Fruit fly (Drosophila melanogaster): ENCODE measurements around the gene CG10657.
A peak's percentile ranks its signal among the peaks of the same experiment; 100 is the strongest.

The CG10657 gene

dm6 chr3L:12453529-12453928 lies 43.5 kb downstream of the CG10657 start (continued):
- TF ChIP-seq CG15696 (tag; optimal IDR thresholded peaks at IDR 0.05) = peak; percentile 73
- no peak for TF ChIP-seq CG5953 (GFP tag; IDR thresholded peaks at IDR 0.05)
- no peak for TF ChIP-seq az2 (GFP tag; optimal IDR thresholded peaks at IDR 0.05)
- no peak for TF ChIP-seq CG15269 (tag; optimal IDR thresholded peaks at IDR 0.05)
- TF ChIP-seq pzg (GFP tag; optimal IDR thresholded peaks at IDR 0.05) = no peak
- no peak for TF ChIP-seq stc (GFP tag; IDR thresholded peaks at IDR 0.05)
- no peak for TF ChIP-seq salm (tag; optimal IDR thresholded peaks at IDR 0.05)
- TF ChIP-seq cato (GFP tag; optimal IDR thresholded peaks at IDR 0.05; ENCODE audit: borderline replicate concordance) = no peak
- TF ChIP-seq row (GFP tag; IDR thresholded peaks at IDR 0.05) = 0 out of 3 replicates have a peak, but pooled peaks have one; percentile 17
- no peak for TF ChIP-seq CG1529 (GFP tag; optimal IDR thresholded peaks at IDR 0.05)
- peak; percentile 34; the same call in 1 of the 2 replicates for TF ChIP-seq CG4404 (GFP tag; IDR thresholded peaks at IDR 0.05)
- TF ChIP-seq sqz (GFP tag; optimal IDR thresholded peaks at IDR 0.05) = no peak
- no peak for TF ChIP-seq CG2202 (tag; optimal IDR thresholded peaks at IDR 0.05)
- no peak for TF ChIP-seq ranshi (GFP tag; IDR thresholded peaks at IDR 0.05)
- no peak for TF ChIP-seq run (tag; optimal IDR thresholded peaks at IDR 0.05)
- TF ChIP-seq phol (tag; optimal IDR thresholded peaks at IDR 0.05) = peak; percentile 9
- no peak for TF ChIP-seq CG3726 (GFP tag; IDR thresholded peaks at IDR 0.05)
- TF ChIP-seq CG10267 (tag; optimal IDR thresholded peaks at IDR 0.05) = peak; percentile 16
- no peak for TF ChIP-seq prd (optimal IDR thresholded peaks at IDR 0.05)
- peak; percentile 37; the same call in 2 of the 3 replicates for TF ChIP-seq prd (GFP tag; IDR thresholded peaks at IDR 0.05)
- no peak for TF ChIP-seq CG12391 (tag; optimal IDR thresholded peaks at IDR 0.05)
- no peak for TF ChIP-seq dan (GFP tag; IDR thresholded peaks at IDR 0.05)
- TF ChIP-seq Mad (GFP tag; optimal IDR thresholded peaks at IDR 0.05) = no peak
- TF ChIP-seq dati (GFP tag; IDR thresholded peaks at IDR 0.05) = no peak
- peak; percentile 11 for TF ChIP-seq CG33557 (GFP tag; optimal IDR thresholded peaks at IDR 0.05)
- TF ChIP-seq ATbp (GFP tag; optimal IDR thresholded peaks at IDR 0.05) = no peak
- no peak for TF ChIP-seq zfh1 (GFP tag; IDR thresholded peaks at IDR 0.05)
- TF ChIP-seq bsh (GFP tag; optimal IDR thresholded peaks at IDR 0.05) = no peak
- TF ChIP-seq CG18011 (GFP tag; optimal IDR thresholded peaks at IDR 0.05) = no peak
- peak; percentile 84 for TF ChIP-seq zf30C (GFP tag; optimal IDR thresholded peaks at IDR 0.05)
- no peak for TF ChIP-seq grn (GFP tag; optimal IDR thresholded peaks at IDR 0.05)
- TF ChIP-seq sob (GFP tag; IDR thresholded peaks at IDR 0.05) = no peak
- TF ChIP-seq HHEX (GFP tag; optimal IDR thresholded peaks at IDR 0.05) = no peak
- peak; percentile 52 for TF ChIP-seq CG2712 (tag; optimal IDR thresholded peaks at IDR 0.05)
- no peak for TF ChIP-seq twi (tag; optimal IDR thresholded peaks at IDR 0.05)
- TF ChIP-seq ttk (GFP tag; IDR thresholded peaks at IDR 0.05) = no peak
- TF ChIP-seq Mes4 (GFP tag; optimal IDR thresholded peaks at IDR 0.05) = no peak
- TF ChIP-seq CG9876 (GFP tag; optimal IDR thresholded peaks at IDR 0.05) = no peak
- peak; percentile 16; the same call in 1 of the 2 replicates for TF ChIP-seq Xrp1 (GFP tag; IDR thresholded peaks at IDR 0.05)
- peak; percentile 74 for TF ChIP-seq sens (GFP tag)
- TF ChIP-seq nau (GFP tag; optimal IDR thresholded peaks at IDR 0.05) = no peak
- no peak for TF ChIP-seq Sry-δ (GFP tag; optimal IDR thresholded peaks at IDR 0.05)
- TF ChIP-seq hkb (optimal IDR thresholded peaks at IDR 0.05) = no peak
- no peak for TF ChIP-seq hkb (GFP tag; IDR thresholded peaks at IDR 0.05)
- peak; percentile 9 for TF ChIP-seq zen (tag; optimal IDR thresholded peaks at IDR 0.05)
- TF ChIP-seq lola (GFP tag; optimal IDR thresholded peaks at IDR 0.05) = peak in 1 of 3 experiments; percentile 51
- no peak for TF ChIP-seq abd-A (tag; optimal IDR thresholded peaks at IDR 0.05)

Data from whole organism, embryonic.